Worm (Caenorhabditis elegans): Measurements from ENCODE around the gene fbxb-14.

The fbxb-14 gene

DNA sequence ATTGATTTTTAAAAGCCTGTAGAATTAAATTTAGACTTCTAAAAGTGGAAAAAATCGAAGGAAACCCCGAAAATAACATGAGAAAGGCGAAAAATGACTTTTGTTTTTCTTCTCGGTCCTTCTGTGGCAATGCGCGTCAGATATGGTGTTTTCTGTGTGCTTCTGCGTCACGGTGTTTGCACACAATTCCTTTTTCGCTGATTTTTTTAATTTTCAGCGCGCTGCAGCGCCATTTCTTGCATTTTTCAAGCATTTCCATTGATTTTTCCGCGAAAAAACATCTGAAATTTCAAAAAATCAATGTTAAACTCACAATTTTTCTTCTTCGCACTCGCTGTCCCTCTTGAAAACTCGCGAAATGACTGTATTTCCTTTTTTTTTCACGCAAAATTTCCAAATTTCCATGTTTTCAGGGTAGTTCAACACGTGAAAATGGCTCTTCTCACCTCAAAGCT lies 2.3 kb downstream of the fbxb-14 start, which contains the start of the genes cdc-37 and W08F4.3:
cdc-37 (minus strand) TSS at position 405 of the 455 bp plus-strand sequence.
W08F4.3 (plus strand) TSS at position 414 of the 455 bp plus-strand sequence.
- TF ChIP-seq crh-2 (tag; optimal IDR thresholded peaks at IDR 0.05), result no peak
- no peak for TF ChIP-seq ztf-4 (tag; optimal IDR thresholded peaks at IDR 0.05)
- no peak for TF ChIP-seq alr-1 (tag; optimal IDR thresholded peaks at IDR 0.05)
- TF ChIP-seq nhr-10 (tag; optimal IDR thresholded peaks at IDR 0.05), result no peak
- no peak for TF ChIP-seq nhr-25 (tag; optimal IDR thresholded peaks at IDR 0.05)
- TF ChIP-seq sem-4 (tag; optimal IDR thresholded peaks at IDR 0.05), result no peak
- TF ChIP-seq sma-3 (GFP tag; optimal IDR thresholded peaks at IDR 0.05), result no peak
- TF ChIP-seq nhr-11 (tag; optimal IDR thresholded peaks at IDR 0.05), result no peak
- TF ChIP-seq nhr-129 (tag; optimal IDR thresholded peaks at IDR 0.05), result peak; percentile 14
- no peak for TF ChIP-seq elt-3 (tag; optimal IDR thresholded peaks at IDR 0.05)
- TF ChIP-seq elt-1 (tag; optimal IDR thresholded peaks at IDR 0.05), result no peak
- TF ChIP-seq blmp-1 (tag; optimal IDR thresholded peaks at IDR 0.05; ENCODE audit: insufficient read depth), result no peak
- TF ChIP-seq F13H6.1 (tag; optimal IDR thresholded peaks at IDR 0.05), result no peak
- TF ChIP-seq ZK546.5 (tag; optimal IDR thresholded peaks at IDR 0.05), result no peak
- no peak for TF ChIP-seq nhr-237 (tag; optimal IDR thresholded peaks at IDR 0.05)
- no peak for TF ChIP-seq lin-11 (tag; optimal IDR thresholded peaks at IDR 0.05)
- no peak for TF ChIP-seq unc-39 (tag; optimal IDR thresholded peaks at IDR 0.05)
- TF ChIP-seq egl-27 (tag; optimal IDR thresholded peaks at IDR 0.05), result no peak
- peak in 1 of 2 experiments; percentile 10 for TF ChIP-seq lsy-2 (tag; optimal IDR thresholded peaks at IDR 0.05)
- peak; percentile 20 for TF ChIP-seq unc-55 (GFP tag; optimal IDR thresholded peaks at IDR 0.05)
- TF ChIP-seq ztf-11 (tag; optimal IDR thresholded peaks at IDR 0.05), result no peak
- no peak for TF ChIP-seq peb-1 (tag; optimal IDR thresholded peaks at IDR 0.05)
- no peak for TF ChIP-seq ceh-16 (tag; optimal IDR thresholded peaks at IDR 0.05)
- TF ChIP-seq gmeb-1 (tag; optimal IDR thresholded peaks at IDR 0.05), result peak; percentile 23
- TF ChIP-seq nhr-6 (tag; optimal IDR thresholded peaks at IDR 0.05), result no peak
- no peak for TF ChIP-seq skn-1 (tag; optimal IDR thresholded peaks at IDR 0.05)
- no peak for TF ChIP-seq mbf-1 (tag; optimal IDR thresholded peaks at IDR 0.05)
- no peak for TF ChIP-seq snpc-4 (tag; optimal IDR thresholded peaks at IDR 0.05)
- peak; percentile 19 for TF ChIP-seq C34F6.9 (tag; optimal IDR thresholded peaks at IDR 0.05)
- no peak for TF ChIP-seq lin-39 (tag; optimal IDR thresholded peaks at IDR 0.05)
- TF ChIP-seq nhr-77 (tag; optimal IDR thresholded peaks at IDR 0.05), result no peak
- TF ChIP-seq ama-1 (optimal IDR thresholded peaks at IDR 0.05), result no peak
- TF ChIP-seq Y55F3AM.14 (GFP tag; optimal IDR thresholded peaks at IDR 0.05), result no peak

- no peak for TF ChIP-seq R02D3.7 (tag; optimal IDR thresholded peaks at IDR 0.05)
- TF ChIP-seq C34F6.9 (tag; optimal IDR thresholded peaks at IDR 0.05), result no peak
- no peak for TF ChIP-seq mbf-1 (tag; optimal IDR thresholded peaks at IDR 0.05)
- no peak for TF ChIP-seq ceh-16 (tag; optimal IDR thresholded peaks at IDR 0.05)
- TF ChIP-seq ceh-82 (tag; optimal IDR thresholded peaks at IDR 0.05), result no peak
- no peak for TF ChIP-seq F13H6.1 (tag; optimal IDR thresholded peaks at IDR 0.05)
Measured at ce11 chrII:578803-579202, 3.7 kb downstream of the fbxb-14 start.

ce11 chrII:577632-578031 lies 4.9 kb downstream of the fbxb-14 start, which contains the start of gene W08F4.7:
Gene W08F4.7, minus strand, starts transcription at chrII:577732.
- TF ChIP-seq crh-2 (tag; optimal IDR thresholded peaks at IDR 0.05), result no peak
- no peak for TF ChIP-seq nhr-129 (tag; optimal IDR thresholded peaks at IDR 0.05)
- TF ChIP-seq zag-1 (tag; optimal IDR thresholded peaks at IDR 0.05), result no peak
- no peak for TF ChIP-seq ceh-16 (tag; optimal IDR thresholded peaks at IDR 0.05)
- TF ChIP-seq egl-27 (tag; optimal IDR thresholded peaks at IDR 0.05), result no peak
- TF ChIP-seq skn-1 (tag; optimal IDR thresholded peaks at IDR 0.05), result no peak
- no peak for TF ChIP-seq nhr-23 (tag; optimal IDR thresholded peaks at IDR 0.05)
- no peak for TF ChIP-seq peb-1 (tag; optimal IDR thresholded peaks at IDR 0.05)
- no peak for TF ChIP-seq nhr-6 (tag; optimal IDR thresholded peaks at IDR 0.05)
- no peak for TF ChIP-seq ZK546.5 (tag; optimal IDR thresholded peaks at IDR 0.05)
- no peak for TF ChIP-seq Y55F3AM.14 (GFP tag; optimal IDR thresholded peaks at IDR 0.05)
- TF ChIP-seq nhr-237 (tag; optimal IDR thresholded peaks at IDR 0.05), result no peak
- no peak for TF ChIP-seq nhr-10 (tag; optimal IDR thresholded peaks at IDR 0.05)
- TF ChIP-seq F13H6.1 (tag; optimal IDR thresholded peaks at IDR 0.05), result no peak
- TF ChIP-seq alr-1 (tag; optimal IDR thresholded peaks at IDR 0.05), result no peak
- TF ChIP-seq nhr-12 (tag; optimal IDR thresholded peaks at IDR 0.05), result no peak

- TF ChIP-seq dmd-4 (tag; optimal IDR thresholded peaks at IDR 0.05), result no peak
- no peak for TF ChIP-seq nhr-77 (tag; optimal IDR thresholded peaks at IDR 0.05)
- TF ChIP-seq nhr-10 (tag; optimal IDR thresholded peaks at IDR 0.05), result no peak
- no peak for TF ChIP-seq sma-3 (GFP tag; optimal IDR thresholded peaks at IDR 0.05)
- TF ChIP-seq gmeb-1 (tag; optimal IDR thresholded peaks at IDR 0.05), result no peak
- TF ChIP-seq unc-62 (GFP tag; optimal IDR thresholded peaks at IDR 0.05), result no peak
- no peak for TF ChIP-seq nhr-25 (tag; optimal IDR thresholded peaks at IDR 0.05)
Measured at ce11 chrII:574064-574463, 8.5 kb downstream of the fbxb-14 start.

Data from whole organism, L2 larva.